Fruit fly (Drosophila melanogaster) whole organism, prepupa: ENCODE results near the gene Exo70.
A peak's percentile ranks its signal among the peaks of the same experiment; 100 is the strongest.

ENCODE experiments used
- CG10631 ChIP-seq: fragments of 200-800 bp; sonication (Bioruptor generic); optimal IDR thresholded peaks from 2 replicates; lab custom pipeline; 2016; ENCODE audit warnings: missing biosample characterization, missing genetic modification characterization
- CG11294 ChIP-seq: fragments of 200-800 bp; sonication (Bioruptor generic); IDR thresholded peaks from 2 replicates; pipeline ENCODE4 v1.3.6; 2022; ENCODE audit warnings: missing biosample characterization, missing genetic modification characterization
- CG15336 ChIP-seq: fragments of 200-800 bp; sonication (Bioruptor generic); IDR thresholded peaks from 2 replicates; pipeline ENCODE4 v1.3.6; 2022; ENCODE audit warnings: missing biosample characterization, missing genetic modification characterization
- CG1621 ChIP-seq: fragments of 200-800 bp; sonication (Bioruptor generic); optimal IDR thresholded peaks from 3 replicates; lab custom pipeline; 2018; ENCODE audit warnings: missing biosample characterization, mild to moderate bottlenecking, missing genetic modification characterization
- CG16779 ChIP-seq: fragments of 200-800 bp; sonication (Bioruptor generic); optimal IDR thresholded peaks from 3 replicates; lab custom pipeline; 2017; ENCODE audit warnings: missing biosample characterization, mild to moderate bottlenecking, missing genetic modification characterization
- CG3032 ChIP-seq: fragments of 200-800 bp; optimal IDR thresholded peaks from 2 replicates; lab custom pipeline; 2019; ENCODE audit warnings: missing biosample characterization, mild to moderate bottlenecking, missing genetic modification characterization, moderate library complexity
- CG31627 ChIP-seq: fragments of 200-800 bp; sonication (Bioruptor generic); optimal IDR thresholded peaks from 3 replicates; lab custom pipeline; 2016; ENCODE audit warnings: missing biosample characterization, missing genetic modification characterization
- CG32006 ChIP-seq: fragments of 200-800 bp; sonication (Bioruptor generic); optimal IDR thresholded peaks from 3 replicates; lab custom pipeline; 2017; ENCODE audit warnings: missing biosample characterization, mild to moderate bottlenecking, missing genetic modification characterization
- CG34406 ChIP-seq: fragments of 200-800 bp; sonication (Bioruptor generic); optimal IDR thresholded peaks from 3 replicates; lab custom pipeline; 2016; ENCODE audit warnings: missing biosample characterization, missing genetic modification characterization
- CG3919 ChIP-seq: fragments of 200-800 bp; sonication (Bioruptor generic); optimal IDR thresholded peaks from 3 replicates; lab custom pipeline; 2016; ENCODE audit warnings: missing biosample characterization, missing genetic modification characterization
- CG4318 ChIP-seq: fragments of 200-800 bp; sonication (Bioruptor generic); optimal IDR thresholded peaks from 3 replicates; lab custom pipeline; 2017; ENCODE audit warnings: missing biosample characterization, mild to moderate bottlenecking, missing genetic modification characterization
- CG6792 ChIP-seq: fragments of 200-800 bp; sonication (Bioruptor generic); optimal IDR thresholded peaks from 3 replicates; lab custom pipeline; 2016; ENCODE audit warnings: missing biosample characterization, missing genetic modification characterization
- CG6854 ChIP-seq: fragments of 200-800 bp; sonication (Bioruptor generic); optimal IDR thresholded peaks from 2 replicates; lab custom pipeline; 2017; ENCODE audit warnings: missing biosample characterization, mild to moderate bottlenecking, missing genetic modification characterization
- CG7368 ChIP-seq: fragments of 200-800 bp; sonication (Bioruptor generic); optimal IDR thresholded peaks from 3 replicates; lab custom pipeline; 2016; ENCODE audit warnings: missing biosample characterization, missing genetic modification characterization
- CG8319 ChIP-seq: fragments of 200-800 bp; sonication (Bioruptor generic); optimal IDR thresholded peaks from 3 replicates; lab custom pipeline; 2016; ENCODE audit warnings: missing biosample characterization, missing genetic modification characterization
- Eip75B ChIP-seq: fragments of 200-800 bp; sonication (Bioruptor generic); optimal IDR thresholded peaks from 3 replicates; lab custom pipeline; 2016; ENCODE audit warnings: missing biosample characterization, missing genetic modification characterization
- Eip78C ChIP-seq: fragments of 200-800 bp; sonication (Bioruptor generic); peaks from one replicate; lab custom pipeline; 2016; ENCODE audit warnings: missing biosample characterization, missing genetic modification characterization
- Eip93F ChIP-seq: fragments of 200-800 bp; sonication (Bioruptor generic); optimal IDR thresholded peaks from 2 replicates; lab custom pipeline; 2016; ENCODE audit warnings: missing biosample characterization, mild to moderate bottlenecking, missing genetic modification characterization
- Ets96B ChIP-seq: fragments of 200-800 bp; optimal IDR thresholded peaks from 2 replicates; lab custom pipeline; 2019; ENCODE audit warnings: missing biosample characterization, mild to moderate bottlenecking, missing genetic modification characterization, moderate library complexity
- Gug ChIP-seq: fragments of 200-800 bp; sonication (Bioruptor generic); IDR thresholded peaks from 2 replicates; pipeline ENCODE4 v1.3.6; 2022; ENCODE audit warnings: missing biosample characterization, missing genetic modification characterization
- Hr38 ChIP-seq: sonication (Bioruptor generic); optimal IDR thresholded peaks from 2 replicates; lab custom pipeline; 2016; ENCODE audit warnings: missing biosample characterization, missing genetic modification characterization
- Hr39 ChIP-seq: fragments of 200-800 bp; sonication (Bioruptor generic); optimal IDR thresholded peaks from 2 replicates; lab custom pipeline; 2016; ENCODE audit warnings: missing biosample characterization, missing genetic modification characterization
- Hr4 ChIP-seq: fragments of 200-800 bp; sonication (Bioruptor generic); optimal IDR thresholded peaks from 3 replicates; lab custom pipeline; 2016; ENCODE audit warnings: missing biosample characterization, missing genetic modification characterization
- Lpt ChIP-seq: fragments of 200-800 bp; sonication (Bioruptor generic); optimal IDR thresholded peaks from 3 replicates; lab custom pipeline; 2016; ENCODE audit warnings: missing biosample characterization, missing genetic modification characterization
- Met ChIP-seq: fragments of 200-800 bp; sonication (Bioruptor generic); optimal IDR thresholded peaks from 3 replicates; lab custom pipeline; 2016; ENCODE audit warnings: missing biosample characterization, missing genetic modification characterization
- Smox ChIP-seq: fragments of 200-800 bp; sonication (Bioruptor generic); optimal IDR thresholded peaks from 3 replicates; lab custom pipeline; 2016; ENCODE audit warnings: missing biosample characterization, missing genetic modification characterization
- Sox102F ChIP-seq: fragments of 200-800 bp; sonication (Bioruptor generic); optimal IDR thresholded peaks from 2 replicates; lab custom pipeline; 2016; ENCODE audit warnings: missing biosample characterization, mild to moderate bottlenecking, missing genetic modification characterization
- Sox14 ChIP-seq: fragments of 200-800 bp; sonication (Bioruptor generic); optimal IDR thresholded peaks from 3 replicates; lab custom pipeline; 2016; ENCODE audit warnings: missing biosample characterization, missing genetic modification characterization
- achi ChIP-seq: fragments of 200-800 bp; sonication (Bioruptor generic); optimal IDR thresholded peaks from 3 replicates; lab custom pipeline; 2016; ENCODE audit warnings: missing biosample characterization, missing genetic modification characterization
- acj6 ChIP-seq: fragments of 200-800 bp; sonication (Bioruptor generic); optimal IDR thresholded peaks from 3 replicates; lab custom pipeline; 2016; ENCODE audit warnings: missing biosample characterization, missing genetic modification characterization
- cyc ChIP-seq: fragments of 200-800 bp; sonication (Bioruptor generic); optimal IDR thresholded peaks from 3 replicates; lab custom pipeline; 2016; ENCODE audit warnings: missing biosample characterization, missing genetic modification characterization
- dac ChIP-seq: fragments of 200-800 bp; sonication (Bioruptor generic); optimal IDR thresholded peaks from 2 replicates; lab custom pipeline; 2017; ENCODE audit warnings: missing biosample characterization, mild to moderate bottlenecking, missing genetic modification characterization
- eg ChIP-seq: fragments of 200-800 bp; sonication (Bioruptor generic); IDR thresholded peaks from 3 replicates; pipeline ENCODE4 v1.3.6; 2022; ENCODE audit warnings: missing biosample characterization, missing genetic modification characterization
- esn ChIP-seq: fragments of 200-800 bp; sonication (Bioruptor generic); optimal IDR thresholded peaks from 2 replicates; lab custom pipeline; 2016; ENCODE audit warnings: missing biosample characterization, mild to moderate bottlenecking, missing genetic modification characterization, moderate library complexity
- fd85E ChIP-seq: fragments of 200-800 bp; sonication (Bioruptor generic); optimal IDR thresholded peaks from 3 replicates; lab custom pipeline; 2016; ENCODE audit warnings: missing biosample characterization, missing genetic modification characterization
- fkh ChIP-seq: fragments of 200-800 bp; sonication (Bioruptor generic); optimal IDR thresholded peaks from 3 replicates; lab custom pipeline; 2017; ENCODE audit warnings: missing biosample characterization, mild to moderate bottlenecking, missing genetic modification characterization, moderate library complexity
- lz ChIP-seq: fragments of 200-800 bp; sonication (Bioruptor generic); optimal IDR thresholded peaks from 3 replicates; lab custom pipeline; 2016; ENCODE audit warnings: missing biosample characterization, missing genetic modification characterization
- net ChIP-seq: fragments of 200-800 bp; sonication (Bioruptor generic); optimal IDR thresholded peaks from 3 replicates; lab custom pipeline; 2016; ENCODE audit warnings: missing biosample characterization, missing genetic modification characterization
- spab ChIP-seq: fragments of 200-800 bp; sonication (Bioruptor generic); optimal IDR thresholded peaks from 2 replicates; lab custom pipeline; 2017; ENCODE audit warnings: missing biosample characterization, mild to moderate bottlenecking, missing genetic modification characterization, missing genetic modification reagents
- ss ChIP-seq, 2 experiments: fragments of 200-800 bp; sonication (Bioruptor generic); optimal IDR thresholded peaks; 2 replicates in 1 of 2; 3 replicates in 1 of 2; lab custom pipeline; 2017 to 2018; ENCODE audit warnings: mild to moderate bottlenecking in 2 of 2, missing biosample characterization in 2 of 2, missing genetic modification characterization in 2 of 2, moderate library complexity in 1 of 2
- svp ChIP-seq: fragments of 200-800 bp; sonication (Bioruptor generic); peaks from one replicate; lab custom pipeline; 2016; ENCODE audit warnings: missing biosample characterization, missing genetic modification characterization
- topi ChIP-seq: fragments of 200-800 bp; sonication (Bioruptor generic); optimal IDR thresholded peaks from 3 replicates; lab custom pipeline; 2016; ENCODE audit warnings: missing biosample characterization, missing genetic modification characterization

Gene Exo70

DNA sequence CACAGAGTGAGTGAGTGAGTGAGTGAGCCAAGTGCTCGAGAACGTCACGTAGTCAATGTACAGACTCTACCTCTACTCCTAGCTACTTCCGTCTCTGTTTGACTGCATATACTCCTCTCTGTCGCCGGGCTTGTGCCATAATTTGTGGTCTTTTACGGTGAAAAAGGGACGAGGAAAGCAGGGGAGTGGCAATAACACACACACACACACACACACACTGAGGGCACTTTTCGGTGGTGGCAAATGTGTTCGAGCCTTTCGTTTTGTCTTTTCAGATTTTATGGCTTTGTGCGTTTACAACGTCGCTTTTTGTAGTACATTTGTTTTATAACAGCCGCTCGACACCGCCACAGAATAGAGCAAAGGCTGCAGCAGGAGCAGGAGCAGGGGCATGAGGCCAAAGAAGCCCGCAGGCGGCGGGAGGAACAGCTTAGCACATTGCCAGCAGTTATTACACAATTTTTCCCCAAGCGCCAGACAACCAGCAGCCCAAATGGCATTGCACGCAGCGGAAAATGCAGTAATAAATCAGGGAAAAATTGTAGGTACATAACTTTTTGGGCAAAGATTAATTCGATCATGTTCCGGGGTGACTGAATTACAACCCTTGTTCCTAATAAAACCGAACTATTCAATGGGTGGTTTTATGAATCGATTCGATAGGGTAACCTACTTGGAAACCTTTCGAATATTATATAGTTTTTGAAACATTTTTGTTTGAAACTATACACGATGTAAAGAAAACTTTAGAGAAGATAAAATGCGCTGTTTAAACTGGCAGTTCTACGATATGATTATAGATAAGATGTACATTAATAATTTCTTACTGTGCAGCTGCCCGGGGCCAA is 47.3 kb downstream of the Exo70 start (continued):
- TF ChIP-seq Gug (GFP tag; lab: Robert Waterston, UW) (peak; percentile 47), CG32006 (GFP tag; lab: Kevin White, UChicago) (peak; percentile 75), Lpt (GFP tag; lab: Kevin White, UChicago) (peak; percentile 19), Eip75B (GFP tag; lab: Kevin White, UChicago) (peak; percentile 63), CG10631 (GFP tag; lab: Kevin White, UChicago) (peak; percentile 61), Met (GFP tag; lab: Kevin White, UChicago) (peak; percentile 70), achi (GFP tag; lab: Kevin White, UChicago) (peak; percentile 68), fkh (GFP tag; lab: Kevin White, UChicago) (no peak), topi (GFP tag; lab: Kevin White, UChicago) (peak; percentile 60), eg (peak; percentile 19; the same call in 1 of the 3 replicates), lz (GFP tag; lab: Kevin White, UChicago) (peak; percentile 43), acj6 (GFP tag; lab: Kevin White, UChicago) (peak; percentile 66), CG8319 (GFP tag; lab: Kevin White, UChicago) (peak; percentile 58), Hr39 (peak; percentile 50), CG3032 (tag; lab: Kevin White, UChicago) (peak; percentile 68), CG6854 (no peak), Ets96B (peak; percentile 65), Smox (GFP tag; lab: Kevin White, UChicago) (peak; percentile 58), spab (GFP tag; lab: Kevin White, UChicago) (peak; percentile 67), CG7368 (GFP tag; lab: Kevin White, UChicago) (no peak), fd85E (GFP tag; lab: Kevin White, UChicago) (no peak), CG34406 (peak; percentile 47), CG3919 (GFP tag; lab: Kevin White, UChicago) (peak; percentile 78), Sox102F (GFP tag; lab: Kevin White, UChicago) (peak; percentile 60), svp (GFP tag; lab: Kevin White, UChicago) (peak; percentile 74), esn (GFP tag; lab: Kevin White, UChicago) (peak; percentile 56), CG6792 (GFP tag; lab: Kevin White, UChicago) (peak; percentile 64)

DNA sequence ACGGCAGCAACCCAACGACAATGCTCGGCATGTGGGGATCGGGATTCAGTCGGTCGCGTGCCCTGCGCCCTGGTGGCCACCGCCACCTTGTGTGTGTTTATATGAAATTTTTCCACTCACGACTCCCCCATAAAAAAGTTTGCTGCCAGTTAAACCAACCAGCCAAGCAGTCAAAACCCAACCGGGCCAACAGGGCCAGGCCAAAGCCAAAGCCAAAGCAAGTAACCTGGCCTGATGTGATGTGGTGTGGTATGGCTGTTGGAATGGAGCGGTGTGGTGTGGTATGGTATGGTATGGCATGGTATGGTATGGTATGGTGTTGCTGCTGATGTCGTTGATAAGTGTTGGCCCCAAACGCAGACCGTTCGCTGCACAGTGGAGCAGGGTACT is 48.0 kb downstream of the Exo70 start:
- no peak for TF ChIP-seq Sox14
- peak in 1 of 2 experiments; percentile 25 for TF ChIP-seq ss (GFP tag; optimal IDR thresholded peaks at IDR 0.05; lab: Kevin White, UChicago)
- TF ChIP-seq CG3919 (GFP tag; lab: Kevin White, UChicago) = no peak
- no peak for TF ChIP-seq net
- TF ChIP-seq CG1621 (tag; lab: Kevin White, UChicago) = no peak
- TF ChIP-seq Gug (GFP tag; lab: Robert Waterston, UW) = 0 out of 2 replicates have a peak, but pooled peaks have one; percentile 4

DNA sequence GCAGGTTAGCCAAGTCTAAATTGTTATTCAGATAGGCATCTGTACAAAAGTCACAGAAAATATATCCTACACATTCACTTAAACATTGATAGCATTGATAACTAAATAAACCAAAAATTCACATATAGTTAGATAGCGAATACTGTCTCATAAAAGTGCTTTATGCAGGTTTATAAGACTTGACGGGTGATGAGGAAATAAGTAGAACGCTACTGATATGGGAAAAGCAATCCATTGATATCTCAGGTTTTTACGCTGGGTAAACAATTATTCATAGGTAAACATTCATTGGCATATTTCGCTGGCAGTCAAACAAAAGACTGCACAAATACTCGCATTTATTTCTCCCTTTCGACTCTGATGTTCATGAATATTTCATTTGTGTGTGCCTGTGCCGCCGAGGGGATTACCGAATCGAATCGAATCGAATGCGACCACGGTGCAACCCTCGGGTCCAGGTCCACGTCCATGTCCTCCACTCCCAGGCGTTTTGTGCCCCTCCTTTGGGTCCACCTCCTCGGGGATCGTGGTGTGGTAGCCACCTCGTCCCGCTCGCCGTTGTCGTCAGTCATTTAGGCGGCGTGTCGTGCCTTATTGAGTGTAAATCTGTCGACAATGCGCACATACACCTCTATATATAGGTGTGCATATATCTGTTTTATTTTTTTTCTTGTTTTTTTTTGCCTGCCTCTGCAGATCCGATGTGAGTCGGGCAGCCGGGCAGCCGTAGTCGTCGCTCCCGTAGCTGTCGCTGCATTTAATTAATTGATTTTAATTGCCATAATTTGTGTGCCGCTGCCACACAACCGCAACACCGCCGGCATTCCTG is 48.6 kb downstream of the Exo70 start:
- TF ChIP-seq esn (GFP tag; lab: Kevin White, UChicago) (peak; percentile 57), net (no peak), Sox14 (peak; percentile 41), Smox (GFP tag; lab: Kevin White, UChicago) (peak; percentile 21), dac (GFP tag; lab: Kevin White, UChicago) (no peak), Hr39 (peak; percentile 44), Hr4 (peak; percentile 55), Eip93F (no peak), CG11294 (GFP tag; lab: Robert Waterston, UW) (no peak), eg (no peak), CG3032 (tag; lab: Kevin White, UChicago) (peak; percentile 24), CG4318 (GFP tag; lab: Kevin White, UChicago) (peak; percentile 36), CG34406 (no peak), Eip78C (GFP tag; lab: Kevin White, UChicago) (peak; percentile 88), CG7368 (GFP tag; lab: Kevin White, UChicago) (no peak), CG16779 (tag; lab: Kevin White, UChicago) (no peak), acj6 (GFP tag; lab: Kevin White, UChicago) (peak; percentile 38), CG10631 (GFP tag; lab: Kevin White, UChicago) (peak; percentile 61), Hr38 (GFP tag; lab: Kevin White, UChicago) (no peak), cyc (peak; percentile 30), CG15336 (GFP tag; lab: Robert Waterston, UW) (no peak), Sox102F (GFP tag; lab: Kevin White, UChicago) (no peak), Gug (GFP tag; lab: Robert Waterston, UW) (peak; percentile 17; the same call in 1 of the 2 replicates), spab (GFP tag; lab: Kevin White, UChicago) (peak; percentile 35), lz (GFP tag; lab: Kevin White, UChicago) (peak; percentile 40), CG31627 (GFP tag; lab: Kevin White, UChicago) (peak; percentile 47), Ets96B (peak; percentile 39)
